Worm (Caenorhabditis elegans) whole organism, L4 larva: Measurements from ENCODE around the gene irld-20.
A peak's percentile ranks its signal among the peaks of the same experiment; 100 is the strongest.

Source experiments
- D1046.2 ChIP-seq: fragments of 200-800 bp; sonication (Bioruptor generic); IDR thresholded peaks from 2 replicates; pipeline ENCODE4 v1.3.6; 2022; ENCODE audit warnings: missing genetic modification characterization, missing compliant biosample characterization
- F10B5.3 ChIP-seq: sonication (generic microtip); optimal IDR thresholded peaks from 2 replicates; lab custom pipeline; 2016; ENCODE audit warnings: mild to moderate bottlenecking, missing genetic modification characterization, missing compliant biosample characterization
- F26F4.8 ChIP-seq: fragments of 200-800 bp; sonication (Bioruptor generic); conservative IDR thresholded peaks from 2 replicates; pipeline ENCODE4 v1.3.6; 2022; ENCODE audit warnings: missing genetic modification characterization, missing compliant biosample characterization
- F37D6.2 ChIP-seq: sonication (generic microtip); optimal IDR thresholded peaks from 2 replicates; lab custom pipeline; 2016; ENCODE audit warnings: mild to moderate bottlenecking, missing genetic modification characterization, missing compliant biosample characterization
- F49E8.2 ChIP-seq: sonication (generic microtip); optimal IDR thresholded peaks from 2 replicates; lab custom pipeline; 2016; ENCODE audit warnings: missing compliant biosample characterization, mild to moderate bottlenecking, missing genetic modification characterization, borderline replicate concordance
- T20F7.1 ChIP-seq: fragments of 200-800 bp; sonication (Bioruptor generic); optimal IDR thresholded peaks from 2 replicates; lab custom pipeline; 2018; ENCODE audit warnings: mild to moderate bottlenecking, missing genetic modification characterization, missing compliant biosample characterization
- T26A8.4 ChIP-seq: fragments of 200-800 bp; sonication (Bioruptor generic); IDR thresholded peaks from 2 replicates; pipeline ENCODE4 v1.3.6; 2022; ENCODE audit warnings: missing genetic modification characterization, missing compliant biosample characterization
- Y48G9A.11 ChIP-seq: fragments of 200-800 bp; sonication (Bioruptor generic); IDR thresholded peaks from 2 replicates; pipeline ENCODE4 v1.3.6; 2022; ENCODE audit warnings: missing genetic modification reagents, missing genetic modification characterization, missing compliant biosample characterization
- aha-1 ChIP-seq: fragments of 150-350 bp; peaks from one replicate; lab custom pipeline; 2014; ENCODE audit warnings: missing biosample characterization, missing genetic modification characterization
- aly-2 ChIP-seq: sonication (generic microtip); optimal IDR thresholded peaks from 2 replicates; lab custom pipeline; 2018; ENCODE audit warnings: missing biosample characterization, missing genetic modification characterization
- ceh-32 ChIP-seq: sonication (generic microtip); optimal IDR thresholded peaks from 2 replicates; lab custom pipeline; 2016; ENCODE audit warnings: mild to moderate bottlenecking, missing genetic modification characterization, missing compliant biosample characterization; ENCODE audit not compliant: poor library complexity
- ceh-82 ChIP-seq: sonication (generic microtip); optimal IDR thresholded peaks from 2 replicates; lab custom pipeline; 2017; ENCODE audit warnings: missing biosample characterization, missing genetic modification characterization
- daf-16 ChIP-seq, 3 experiments: sonication (generic microtip); optimal IDR thresholded peaks; 2 replicates each; lab custom pipeline; 2016 to 2017; ENCODE audit warnings: missing genetic modification characterization in 3 of 3, missing genetic modification reagents in 3 of 3, mild to moderate bottlenecking in 2 of 3, missing compliant biosample characterization in 2 of 3, missing biosample characterization in 1 of 3, moderate library complexity in 1 of 3
- dmd-6 ChIP-seq: fragments of 200-800 bp; sonication (Bioruptor generic); IDR thresholded peaks from 2 replicates; pipeline ENCODE4 v1.3.6; 2022; ENCODE audit warnings: missing genetic modification reagents, missing genetic modification characterization, missing compliant biosample characterization
- dmd-8 ChIP-seq: fragments of 200-800 bp; sonication (Bioruptor generic); IDR thresholded peaks from 2 replicates; pipeline ENCODE4 v1.3.6; 2022; ENCODE audit warnings: missing genetic modification characterization, missing compliant biosample characterization
- dmd-9 ChIP-seq: fragments of 200-800 bp; sonication (Bioruptor generic); IDR thresholded peaks from 2 replicates; pipeline ENCODE4 v1.3.6; 2022; ENCODE audit warnings: missing genetic modification reagents, missing genetic modification characterization, missing compliant biosample characterization
- duxl-1 ChIP-seq: sonication (generic microtip); optimal IDR thresholded peaks from 2 replicates; lab custom pipeline; 2016; ENCODE audit warnings: mild to moderate bottlenecking, missing genetic modification characterization, moderate library complexity, missing compliant biosample characterization; ENCODE audit not compliant: poor library complexity
- egl-43 ChIP-seq: fragments of 200-800 bp; sonication (Bioruptor generic); IDR thresholded peaks from 2 replicates; pipeline ENCODE4 v1.3.6; 2022; ENCODE audit warnings: missing genetic modification reagents, missing genetic modification characterization, missing compliant biosample characterization
- hmg-1.1 ChIP-seq: fragments of 200-800 bp; sonication (Bioruptor generic); IDR thresholded peaks from 2 replicates; pipeline ENCODE4 v1.3.6; 2022; ENCODE audit warnings: missing genetic modification reagents, missing genetic modification characterization, missing compliant biosample characterization
- lin-29 ChIP-seq: fragments of 200-800 bp; sonication (Bioruptor generic); IDR thresholded peaks from 2 replicates; pipeline ENCODE4 v1.3.6; 2022; ENCODE audit warnings: missing genetic modification reagents, missing genetic modification characterization, missing compliant biosample characterization
- lir-3 ChIP-seq: sonication (generic microtip); optimal IDR thresholded peaks from 2 replicates; lab custom pipeline; 2016; ENCODE audit warnings: mild to moderate bottlenecking, missing genetic modification characterization, missing compliant biosample characterization
- lsy-2 ChIP-seq, 2 experiments: fragments of 150-350 bp in 1 of 2; sonication (generic microtip) in 1 of 2; optimal IDR thresholded peaks; 2 replicates each; lab custom pipeline; 2014 to 2017; ENCODE audit warnings: missing biosample characterization in 2 of 2, missing genetic modification characterization in 2 of 2
- madf-5 ChIP-seq, 2 experiments: fragments of 200-800 bp; sonication (Bioruptor generic); IDR thresholded peaks; 2 replicates each; pipeline ENCODE4 v1.3.6; 2022; ENCODE audit warnings: missing compliant biosample characterization in 2 of 2, missing genetic modification characterization in 2 of 2
- madf-9 ChIP-seq: fragments of 200-800 bp; sonication (Bioruptor generic); conservative IDR thresholded peaks from 2 replicates; pipeline ENCODE4 v1.3.6; 2022; ENCODE audit warnings: missing genetic modification reagents, missing genetic modification characterization, missing compliant biosample characterization
- mdt-29 ChIP-seq: fragments of 200-800 bp; sonication (Bioruptor generic); IDR thresholded peaks from 2 replicates; pipeline ENCODE4 v1.3.6; 2022; ENCODE audit warnings: missing genetic modification reagents, missing genetic modification characterization, missing compliant biosample characterization
- mes-2 ChIP-seq: sonication (generic microtip); optimal IDR thresholded peaks from 2 replicates; lab custom pipeline; 2016; ENCODE audit warnings: missing genotype, mild to moderate bottlenecking, missing genetic modification characterization, missing compliant biosample characterization; ENCODE audit not compliant: poor library complexity, severe bottlenecking
- nhr-11 ChIP-seq: fragments of 150-350 bp; optimal IDR thresholded peaks from 2 replicates; lab custom pipeline; 2014; ENCODE audit warnings: missing biosample characterization, missing genetic modification characterization
- nhr-42 ChIP-seq: fragments of 200-800 bp; sonication (Bioruptor generic); IDR thresholded peaks from 2 replicates; pipeline ENCODE4 v1.3.6; 2022; ENCODE audit warnings: missing genetic modification characterization, missing compliant biosample characterization
- nhr-6 ChIP-seq: fragments of 150-350 bp; optimal IDR thresholded peaks from 2 replicates; lab custom pipeline; 2014; ENCODE audit warnings: missing biosample characterization, missing genetic modification characterization
- php-3 ChIP-seq: fragments of 200-800 bp; sonication (Bioruptor generic); IDR thresholded peaks from 2 replicates; pipeline ENCODE4 v1.3.6; 2022; ENCODE audit warnings: missing genetic modification reagents, missing genetic modification characterization, missing compliant biosample characterization
- pqm-1 ChIP-seq: sonication (generic microtip); optimal IDR thresholded peaks from 2 replicates; lab custom pipeline; 2017; ENCODE audit warnings: missing biosample characterization, missing genetic modification characterization
- set-16 ChIP-seq: fragments of 200-800 bp; sonication (Bioruptor generic); IDR thresholded peaks from 2 replicates; pipeline ENCODE4 v1.3.6; 2022; ENCODE audit warnings: missing genetic modification reagents, missing genetic modification characterization, missing compliant biosample characterization
- skn-1 ChIP-seq: fragments of 150-350 bp; optimal IDR thresholded peaks from 2 replicates; lab custom pipeline; 2014; ENCODE audit warnings: missing biosample characterization, missing genetic modification characterization
- snpc-1.2 ChIP-seq: fragments of 200-800 bp; sonication (Bioruptor generic); IDR thresholded peaks from 2 replicates; pipeline ENCODE4 v1.3.6; 2022; ENCODE audit warnings: missing genetic modification reagents, missing genetic modification characterization, missing compliant biosample characterization
- tag-97 ChIP-seq: fragments of 200-800 bp; sonication (Bioruptor generic); IDR thresholded peaks from 2 replicates; pipeline ENCODE4 v1.3.6; 2022; ENCODE audit warnings: missing genetic modification characterization, missing compliant biosample characterization
- tra-1 ChIP-seq: fragments of 200-800 bp; sonication (Bioruptor generic); IDR thresholded peaks from 2 replicates; pipeline ENCODE4 v1.3.6; 2022; ENCODE audit warnings: missing genetic modification reagents, missing genetic modification characterization, missing compliant biosample characterization
- unc-130 ChIP-seq: sonication (generic microtip); optimal IDR thresholded peaks from 2 replicates; lab custom pipeline; 2016; ENCODE audit warnings: missing genetic modification reagents, missing genetic modification characterization, missing compliant biosample characterization
- unc-39 ChIP-seq: sonication (generic microtip); optimal IDR thresholded peaks from 2 replicates; lab custom pipeline; 2017; ENCODE audit warnings: missing biosample characterization, missing genetic modification characterization
- unc-62 ChIP-seq, 3 experiments: fragments of 150-350 bp in 1 of 3; sonication (generic microtip); optimal IDR thresholded peaks in 2 of 3; peaks in 1 of 3; 1 replicate in 1 of 3; 2 replicates in 2 of 3; lab custom pipeline; 2014 to 2017; ENCODE audit warnings: missing biosample characterization in 3 of 3, missing genetic modification characterization in 3 of 3, missing genetic modification reagents in 3 of 3, missing genotype in 1 of 3
- zfp-3 ChIP-seq: fragments of 200-800 bp; sonication (Bioruptor generic); conservative IDR thresholded peaks from 2 replicates; pipeline ENCODE4 v1.3.6; 2022; ENCODE audit warnings: missing genetic modification reagents, missing genetic modification characterization, missing compliant biosample characterization
- zip-2 ChIP-seq: fragments of 150-350 bp; optimal IDR thresholded peaks from 2 replicates; lab custom pipeline; 2014; ENCODE audit warnings: missing biosample characterization, missing genetic modification characterization
- ztf-11 ChIP-seq: fragments of 150-350 bp; optimal IDR thresholded peaks from 2 replicates; lab custom pipeline; 2014; ENCODE audit warnings: missing biosample characterization, missing genetic modification characterization

irld-20 gene

ce11 chrIII:12740313-12740712 lies 10.6 kb upstream of the irld-20 start:
- TF ChIP-seq F49E8.2 (tag; lab: Kevin White, UChicago) (no peak), lin-29 (GFP tag; lab: Robert Waterston, UW) (no peak), T26A8.4 (GFP tag; lab: Robert Waterston, UW) (no peak), unc-62 (GFP tag; optimal IDR thresholded peaks at IDR 0.05 in 1 of 2; lab: Kevin White, UChicago) (no peak), unc-62 (tag; optimal IDR thresholded peaks at IDR 0.05; lab: Kevin White, UChicago) (no peak), tra-1 (GFP tag; lab: Robert Waterston, UW) (no peak)

DNA sequence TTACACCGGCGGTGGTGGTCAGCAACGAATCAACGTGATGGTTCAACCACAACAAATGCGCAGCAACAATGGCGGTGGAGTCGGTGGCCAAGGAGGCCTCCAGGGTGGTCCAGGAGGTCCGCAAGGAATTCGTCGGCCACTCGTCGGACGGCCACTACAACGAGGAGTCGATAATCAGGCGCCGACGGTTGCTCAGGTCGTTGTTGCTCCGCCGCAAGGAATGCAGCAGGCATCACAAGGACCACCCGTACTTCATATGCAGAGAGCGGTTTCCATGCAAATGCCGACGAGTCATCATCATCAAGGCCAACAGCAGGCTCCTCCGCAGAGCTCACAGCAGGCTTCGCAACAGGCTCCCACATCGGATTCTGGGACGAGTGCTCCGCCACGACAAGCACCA lies 7.4 kb upstream of the irld-20 start:
- TF ChIP-seq set-16 = peak; percentile 88
- no peak for TF ChIP-seq aha-1 (tag; lab: Kevin White, UChicago)
- TF ChIP-seq pqm-1 = no peak
- 0 out of 2 replicates have a peak, but pooled peaks have one; percentile 21 for TF ChIP-seq php-3 (GFP tag; lab: Robert Waterston, UW)

DNA sequence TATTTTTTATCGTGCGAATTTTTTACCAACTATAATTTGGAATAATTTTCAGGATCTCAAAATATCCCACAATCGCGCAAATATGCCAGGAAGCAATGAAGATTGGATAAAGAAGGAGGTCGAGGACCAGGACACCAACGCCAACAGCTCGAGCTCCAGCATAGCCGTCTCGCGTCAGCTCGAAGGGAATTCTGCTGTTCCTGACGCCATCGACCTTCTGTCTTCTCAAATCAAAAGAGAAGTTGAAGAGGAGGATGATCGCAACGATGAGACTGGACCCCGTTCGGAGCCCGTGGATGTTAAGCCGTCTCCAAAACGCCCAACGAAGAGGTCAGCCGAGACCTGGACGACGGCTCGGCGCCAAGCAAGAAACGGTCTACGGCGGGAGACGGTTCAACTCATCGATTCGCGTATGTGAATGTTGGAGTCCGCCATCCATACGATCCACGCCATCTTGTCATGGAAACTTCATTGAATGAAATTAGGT lies 4.5 kb upstream of the irld-20 start, which contains the start of gene Y111B2A.21:
TSS of gene Y111B2A.21 (plus strand) at position 51 of the 487 bp plus-strand sequence.
- TF ChIP-seq D1046.2 (GFP tag; lab: Robert Waterston, UW) = no peak
- TF ChIP-seq ceh-82 (tag; lab: Kevin White, UChicago) = no peak
- no peak for TF ChIP-seq F10B5.3
- TF ChIP-seq lsy-2 (tag; optimal IDR thresholded peaks at IDR 0.05; lab: Kevin White, UChicago) = no peak
- peak; percentile 60; the same call in 1 of the 2 replicates for TF ChIP-seq set-16

ce11 chrIII:12755048-12755447 lies 4.1 kb downstream of the irld-20 start, which contains the start of gene srw-10:
Gene srw-10, plus strand, starts transcription at chrIII:12755348.
- TF ChIP-seq dmd-9 (GFP tag; lab: Robert Waterston, UW) = no peak
- TF ChIP-seq Y48G9A.11 (GFP tag; lab: Robert Waterston, UW) = no peak
- no peak for TF ChIP-seq zfp-3
- TF ChIP-seq dmd-6 (GFP tag; lab: Robert Waterston, UW) = no peak
- TF ChIP-seq lir-3 (tag; lab: Kevin White, UChicago) = no peak
- no peak for TF ChIP-seq aly-2 (tag; lab: Kevin White, UChicago)
- no peak for TF ChIP-seq madf-5 (GFP tag; IDR thresholded peaks at IDR 0.05; lab: Robert Waterston, UW)
- no peak for TF ChIP-seq mdt-29 (GFP tag; lab: Robert Waterston, UW)
- no peak for TF ChIP-seq ztf-11 (tag; lab: Kevin White, UChicago)
- no peak for TF ChIP-seq unc-39 (tag; lab: Kevin White, UChicago)
- TF ChIP-seq F26F4.8 (GFP tag; lab: Robert Waterston, UW) = no peak
- TF ChIP-seq F37D6.2 (tag; lab: Kevin White, UChicago) = no peak
- no peak for TF ChIP-seq dmd-8 (GFP tag; lab: Robert Waterston, UW)
- no peak for TF ChIP-seq daf-16 (GFP tag; optimal IDR thresholded peaks at IDR 0.05; lab: Kevin White, UChicago)
- no peak for TF ChIP-seq daf-16 (tag; optimal IDR thresholded peaks at IDR 0.05; lab: Kevin White, UChicago)
- TF ChIP-seq D1046.2 (GFP tag; lab: Robert Waterston, UW) = no peak
- no peak for TF ChIP-seq tag-97 (GFP tag; lab: Robert Waterston, UW)
- no peak for TF ChIP-seq skn-1

DNA sequence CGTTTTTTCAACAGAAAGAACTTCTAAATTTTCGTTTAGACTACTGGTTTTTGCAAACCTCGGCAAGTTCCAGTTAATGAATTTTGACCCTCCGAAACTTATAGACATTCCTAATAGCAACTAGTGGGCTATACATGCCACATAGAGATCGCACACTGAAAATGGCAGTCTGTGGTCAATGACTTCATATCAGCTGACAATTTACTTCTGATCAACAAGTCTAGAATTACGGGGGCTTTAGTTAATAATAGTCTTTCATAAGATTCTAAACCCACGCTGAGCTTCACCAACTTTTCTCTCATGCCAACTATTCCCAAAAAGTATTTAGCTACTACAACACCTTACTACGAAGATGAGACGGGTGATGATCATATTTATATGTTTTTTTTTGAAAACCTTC lies 6.5 kb downstream of the irld-20 start, which contains the start of gene srw-9:
TSS of gene srw-9 (plus strand) at position 301 of the 400 bp plus-strand sequence.
- TF ChIP-seq duxl-1 (tag; lab: Kevin White, UChicago) = no peak
- TF ChIP-seq zip-2 (tag; lab: Kevin White, UChicago) = no peak
- TF ChIP-seq nhr-11 (tag; lab: Kevin White, UChicago) = no peak
- no peak for TF ChIP-seq nhr-42 (GFP tag; lab: Robert Waterston, UW)
- TF ChIP-seq nhr-6 (tag; lab: Kevin White, UChicago) = no peak
- TF ChIP-seq hmg-1.1 = no peak
- TF ChIP-seq zfp-3 = no peak
- TF ChIP-seq aly-2 (tag; lab: Kevin White, UChicago) = no peak
- no peak for TF ChIP-seq mes-2 (tag; lab: Kevin White, UChicago)
- no peak for TF ChIP-seq Y48G9A.11 (GFP tag; lab: Robert Waterston, UW)
- TF ChIP-seq snpc-1.2 = no peak
- no peak for TF ChIP-seq T20F7.1 (GFP tag; lab: Kevin White, UChicago)
- no peak for TF ChIP-seq egl-43 (GFP tag; lab: Robert Waterston, UW)
- TF ChIP-seq ceh-32 (tag; lab: Kevin White, UChicago) = no peak
- no peak for TF ChIP-seq unc-130 (GFP tag; lab: Kevin White, UChicago)
- TF ChIP-seq madf-9 (GFP tag; lab: Robert Waterston, UW) = no peak
